Fruit fly (Drosophila melanogaster) whole organism, embryonic: ENCODE measurements around the gene NaPi-III.

Source experiments
- CG13624 ChIP-seq: fragments of 200-800 bp; sonication (Bioruptor generic); optimal IDR thresholded peaks from 2 replicates; lab custom pipeline; 2016; ENCODE audit warnings: missing biosample characterization, missing genetic modification characterization
- CG14667 ChIP-seq: fragments of 200-800 bp; sonication (Bioruptor generic); IDR thresholded peaks from 2 replicates; pipeline ENCODE4 v1.3.6; 2022; ENCODE audit warnings: missing biosample characterization, missing genetic modification characterization
- CG18262 ChIP-seq: fragments of 200-800 bp; optimal IDR thresholded peaks from 3 replicates; lab custom pipeline; 2019; ENCODE audit warnings: missing biosample characterization, mild to moderate bottlenecking, missing genetic modification characterization, moderate library complexity
- Gug ChIP-seq: fragments of 200-800 bp; sonication (Bioruptor generic); IDR thresholded peaks from 4 replicates; pipeline ENCODE4 v1.3.6; 2022; ENCODE audit warnings: missing biosample characterization, missing genetic modification characterization
- gsb ChIP-seq: fragments of 200-800 bp; sonication (Bioruptor generic); IDR thresholded peaks from 2 replicates; pipeline ENCODE4 v1.3.6; 2022; ENCODE audit warnings: missing biosample characterization, missing genetic modification characterization
- lmd ChIP-seq: fragments of 200-800 bp; sonication (Bioruptor generic); IDR thresholded peaks from 2 replicates; pipeline ENCODE4 v1.3.6; 2022; ENCODE audit warnings: missing biosample characterization, missing genetic modification characterization

- no peak for TF ChIP-seq CG14667 (GFP tag; lab: Robert Waterston, UW)
- no peak for TF ChIP-seq gsb (GFP tag; lab: Robert Waterston, UW)
- no peak for TF ChIP-seq CG18262 (tag; lab: Kevin White, UChicago)
- no peak for TF ChIP-seq CG13624 (GFP tag; lab: Kevin White, UChicago)
- no peak for TF ChIP-seq Gug
- TF ChIP-seq lmd (GFP tag; lab: Robert Waterston, UW) = no peak
These were observed 60.8 kb downstream of the NaPi-III start for dm6 chr3L:11183965-11184364.
